Fruit fly (Drosophila melanogaster) whole organism, embryonic: ENCODE results near the gene Rpp14b.
A peak's percentile ranks its signal among the peaks of the same experiment; 100 is the strongest.

Experiments used
- CG10321 ChIP-seq: fragments of 200-800 bp; sonication (Bioruptor generic); IDR thresholded peaks from 2 replicates; pipeline ENCODE4 v1.3.6; 2022; ENCODE audit warnings: missing biosample characterization, missing genetic modification characterization
- CG10654 ChIP-seq: fragments of 200-800 bp; sonication (Bioruptor generic); optimal IDR thresholded peaks from 2 replicates; lab custom pipeline; 2016; ENCODE audit warnings: missing biosample characterization, missing genetic modification characterization
- CG11085 ChIP-seq: fragments of 200-800 bp; sonication (Bioruptor generic); IDR thresholded peaks from 2 replicates; pipeline ENCODE4 v1.3.6; 2022; ENCODE audit warnings: missing biosample characterization, missing genetic modification characterization
- CG11504 ChIP-seq: fragments of 200-800 bp; sonication (Bioruptor generic); optimal IDR thresholded peaks from 3 replicates; lab custom pipeline; 2019; ENCODE audit warnings: missing biosample characterization, mild to moderate bottlenecking, missing genetic modification characterization, moderate library complexity
- CG12942 ChIP-seq: fragments of 200-800 bp; sonication (Bioruptor generic); optimal IDR thresholded peaks from 3 replicates; lab custom pipeline; 2016; ENCODE audit warnings: missing biosample characterization, missing genetic modification characterization
- CG17829 ChIP-seq: fragments of 200-800 bp; optimal IDR thresholded peaks from 2 replicates; lab custom pipeline; 2019; ENCODE audit warnings: missing biosample characterization, mild to moderate bottlenecking, missing genetic modification characterization, moderate library complexity
- CG17912 ChIP-seq: fragments of 200-800 bp; sonication (Bioruptor generic); optimal IDR thresholded peaks from 2 replicates; lab custom pipeline; 2018; ENCODE audit warnings: missing biosample characterization, mild to moderate bottlenecking, missing genetic modification characterization
- CG18262 ChIP-seq: fragments of 200-800 bp; optimal IDR thresholded peaks from 3 replicates; lab custom pipeline; 2019; ENCODE audit warnings: missing biosample characterization, mild to moderate bottlenecking, missing genetic modification characterization, moderate library complexity
- CG18619 ChIP-seq: fragments of 200-800 bp; sonication (Bioruptor generic); optimal IDR thresholded peaks from 3 replicates; lab custom pipeline; 2017; ENCODE audit warnings: missing biosample characterization, mild to moderate bottlenecking, missing genetic modification characterization
- CG2120 ChIP-seq: fragments of 200-800 bp; sonication (Bioruptor generic); optimal IDR thresholded peaks from 3 replicates; lab custom pipeline; 2016; ENCODE audit warnings: missing biosample characterization, missing genetic modification characterization
- CG2889 ChIP-seq: fragments of 200-800 bp; sonication (Bioruptor generic); IDR thresholded peaks from 3 replicates; pipeline ENCODE4 v1.3.6; 2022; ENCODE audit warnings: missing biosample characterization, missing genetic modification characterization
- CG31388 ChIP-seq: fragments of 200-800 bp; sonication (Bioruptor generic); optimal IDR thresholded peaks from 2 replicates; lab custom pipeline; 2016; ENCODE audit warnings: missing biosample characterization, missing genetic modification characterization
- CG4404 ChIP-seq: fragments of 200-800 bp; sonication (Bioruptor generic); IDR thresholded peaks from 2 replicates; pipeline ENCODE4 v1.3.6; 2022; ENCODE audit warnings: missing biosample characterization, missing genetic modification characterization
- CG4424 ChIP-seq: fragments of 200-800 bp; sonication (Bioruptor generic); optimal IDR thresholded peaks from 3 replicates; lab custom pipeline; 2016; ENCODE audit warnings: missing biosample characterization, missing genetic modification characterization
- CG5953 ChIP-seq: fragments of 200-800 bp; sonication (Bioruptor generic); IDR thresholded peaks from 2 replicates; pipeline ENCODE4 v1.3.6; 2022; ENCODE audit warnings: missing biosample characterization, missing genetic modification characterization
- CG6272 ChIP-seq: fragments of 200-800 bp; sonication (Bioruptor generic); IDR thresholded peaks from 2 replicates; pipeline ENCODE4 v1.3.6; 2022; ENCODE audit warnings: missing biosample characterization, missing genetic modification characterization
- CG9727 ChIP-seq: fragments of 200-800 bp; sonication (Bioruptor generic); optimal IDR thresholded peaks from 3 replicates; lab custom pipeline; 2017; ENCODE audit warnings: missing biosample characterization, mild to moderate bottlenecking, missing genetic modification characterization
- CG9932 ChIP-seq: fragments of 200-800 bp; sonication (Bioruptor generic); IDR thresholded peaks from 2 replicates; pipeline ENCODE4 v1.3.6; 2022; ENCODE audit warnings: missing biosample characterization, missing genetic modification characterization
- CoRest ChIP-seq: fragments of 200-800 bp; sonication (Bioruptor generic); optimal IDR thresholded peaks from 3 replicates; lab custom pipeline; 2018; ENCODE audit warnings: missing biosample characterization, mild to moderate bottlenecking, missing genetic modification characterization, moderate library complexity
- Dad ChIP-seq: fragments of 200-800 bp; sonication (Bioruptor generic); optimal IDR thresholded peaks from 3 replicates; lab custom pipeline; 2016; ENCODE audit warnings: missing biosample characterization, missing genetic modification characterization
- Fer3 ChIP-seq: fragments of 200-800 bp; sonication (Bioruptor generic); optimal IDR thresholded peaks from 2 replicates; lab custom pipeline; 2018; ENCODE audit warnings: missing biosample characterization, mild to moderate bottlenecking, missing genetic modification characterization, moderate library complexity
- HHEX ChIP-seq: fragments of 200-800 bp; sonication (Bioruptor generic); optimal IDR thresholded peaks from 3 replicates; lab custom pipeline; 2017; ENCODE audit warnings: missing biosample characterization, mild to moderate bottlenecking, missing genetic modification characterization, missing genetic modification reagents
- Hmr ChIP-seq: fragments of 200-800 bp; sonication (Bioruptor generic); optimal IDR thresholded peaks from 3 replicates; lab custom pipeline; 2017; ENCODE audit warnings: mild to moderate bottlenecking, missing biosample characterization, missing genetic modification reagents, missing genetic modification characterization
- Hr78 ChIP-seq, 2 experiments: fragments of 200-800 bp in 1 of 2; fragments of >200 bp in 1 of 2; sonication (Bioruptor generic) in 1 of 2; optimal IDR thresholded peaks; 2 replicates each; lab custom pipeline; 2017 to 2019; ENCODE audit warnings: missing biosample characterization in 2 of 2, missing genetic modification characterization in 2 of 2, mild to moderate bottlenecking in 1 of 2, moderate library complexity in 1 of 2
- Lhr ChIP-seq: fragments of 200-800 bp; sonication (Bioruptor generic); optimal IDR thresholded peaks from 3 replicates; lab custom pipeline; 2017; ENCODE audit warnings: mild to moderate bottlenecking, missing biosample characterization, missing genetic modification reagents, missing genetic modification characterization
- Lim3 ChIP-seq: fragments of 200-800 bp; sonication (Bioruptor generic); IDR thresholded peaks from 2 replicates; pipeline ENCODE4 v1.3.6; 2022; ENCODE audit warnings: missing biosample characterization, missing genetic modification characterization
- Myb ChIP-seq: fragments of 200-800 bp; sonication (Bioruptor generic); optimal IDR thresholded peaks from 2 replicates; lab custom pipeline; 2016; ENCODE audit warnings: missing biosample characterization, missing genetic modification characterization
- Oaz ChIP-seq: fragments of 200-800 bp; sonication (Bioruptor generic); IDR thresholded peaks from 2 replicates; pipeline ENCODE4 v1.3.6; 2022; ENCODE audit warnings: missing biosample characterization, missing genetic modification characterization
- Rx ChIP-seq: fragments of 200-800 bp; sonication (Bioruptor generic); IDR thresholded peaks from 2 replicates; pipeline ENCODE4 v1.3.6; 2022; ENCODE audit warnings: missing biosample characterization, missing genetic modification characterization
- abd-A ChIP-seq: fragments of 200-800 bp; sonication (Bioruptor generic); optimal IDR thresholded peaks from 3 replicates; lab custom pipeline; 2019; ENCODE audit warnings: missing biosample characterization, mild to moderate bottlenecking, missing genetic modification characterization, moderate library complexity
- bsh ChIP-seq, 2 experiments: fragments of 200-800 bp; sonication (Bioruptor generic); optimal IDR thresholded peaks; 2 replicates each; lab custom pipeline; 2017 to 2018; ENCODE audit warnings: mild to moderate bottlenecking in 2 of 2, missing biosample characterization in 2 of 2, missing genetic modification characterization in 2 of 2, moderate library complexity in 1 of 2
- cas ChIP-seq: fragments of 200-800 bp; sonication (Bioruptor generic); IDR thresholded peaks from 2 replicates; pipeline ENCODE4 v1.3.6; 2022; ENCODE audit warnings: missing biosample characterization, missing genetic modification characterization
- ci ChIP-seq: fragments of 200-800 bp; sonication (Bioruptor generic); IDR thresholded peaks from 3 replicates; pipeline ENCODE4 v1.3.6; 2022; ENCODE audit warnings: missing biosample characterization, missing genetic modification characterization
- dan ChIP-seq: fragments of 200-800 bp; sonication (Bioruptor generic); IDR thresholded peaks from 2 replicates; pipeline ENCODE4 v1.3.6; 2022; ENCODE audit warnings: missing biosample characterization, missing genetic modification characterization
- danr ChIP-seq: fragments of 200-800 bp; sonication (Bioruptor generic); IDR thresholded peaks from 2 replicates; pipeline ENCODE4 v1.3.6; 2022; ENCODE audit warnings: missing biosample characterization, missing genetic modification characterization
- eve ChIP-seq, 2 experiments: fragments of >200 bp; optimal IDR thresholded peaks; 2 replicates each; lab custom pipeline; 2017; ENCODE audit warnings: missing biosample characterization in 2 of 2, missing genetic modification characterization in 2 of 2
- ham ChIP-seq: fragments of 200-800 bp; sonication (Bioruptor generic); IDR thresholded peaks from 2 replicates; pipeline ENCODE4 v1.3.6; 2022; ENCODE audit warnings: missing biosample characterization, missing genetic modification characterization
- jing ChIP-seq: fragments of 200-800 bp; sonication (Bioruptor generic); optimal IDR thresholded peaks from 2 replicates; lab custom pipeline; 2018; ENCODE audit warnings: missing biosample characterization, mild to moderate bottlenecking, missing genetic modification characterization
- lilli ChIP-seq: fragments of 200-800 bp; sonication (Bioruptor generic); optimal IDR thresholded peaks from 3 replicates; lab custom pipeline; 2016; ENCODE audit warnings: missing biosample characterization, missing genetic modification characterization
- mld ChIP-seq: fragments of 200-800 bp; sonication (Bioruptor generic); IDR thresholded peaks from 3 replicates; pipeline ENCODE4 v1.3.6; 2022; ENCODE audit warnings: missing biosample characterization, missing genetic modification characterization; ENCODE audit not compliant: partially characterized antibody
- nerfin-1 ChIP-seq: fragments of 200-800 bp; sonication (Bioruptor generic); optimal IDR thresholded peaks from 3 replicates; lab custom pipeline; 2019; ENCODE audit warnings: missing biosample characterization, mild to moderate bottlenecking, missing genetic modification characterization, moderate library complexity
- oc ChIP-seq: fragments of 200-800 bp; sonication (Bioruptor generic); optimal IDR thresholded peaks from 2 replicates; lab custom pipeline; 2018; ENCODE audit warnings: missing biosample characterization, mild to moderate bottlenecking, missing genetic modification characterization, moderate library complexity
- otp ChIP-seq: fragments of 200-800 bp; sonication (Bioruptor generic); IDR thresholded peaks from 3 replicates; pipeline ENCODE4, ENCODE4 v1.3.6; 2022; ENCODE audit warnings: missing biosample characterization, missing genetic modification characterization
- salm ChIP-seq: fragments of 200-800 bp; sonication (Bioruptor generic); optimal IDR thresholded peaks from 2 replicates; lab custom pipeline; 2018; ENCODE audit warnings: missing biosample characterization, mild to moderate bottlenecking, missing genetic modification characterization
- sisA ChIP-seq: fragments of 200-800 bp; sonication (Bioruptor generic); IDR thresholded peaks from 2 replicates; pipeline ENCODE4 v1.3.6; 2022; ENCODE audit warnings: missing biosample characterization, missing genetic modification characterization
- slbo ChIP-seq: fragments of 200-800 bp; sonication (Bioruptor generic); IDR thresholded peaks from 2 replicates; pipeline ENCODE4 v1.3.6; 2022; ENCODE audit warnings: missing biosample characterization, missing genetic modification characterization
- stc ChIP-seq: fragments of 200-800 bp; sonication (Bioruptor generic); IDR thresholded peaks from 2 replicates; pipeline ENCODE4 v1.3.6; 2022; ENCODE audit warnings: missing biosample characterization, missing genetic modification characterization
- tup ChIP-seq: fragments of 200-800 bp; sonication (Bioruptor generic); optimal IDR thresholded peaks from 2 replicates; lab custom pipeline; 2016; ENCODE audit warnings: missing biosample characterization, mild to moderate bottlenecking, missing genetic modification characterization, moderate library complexity
- vfl ChIP-seq: fragments of 200-800 bp; sonication (Bioruptor generic); optimal IDR thresholded peaks from 2 replicates; lab custom pipeline; 2016; ENCODE audit warnings: missing biosample characterization, missing genetic modification characterization
- wor ChIP-seq: fragments of 200-800 bp; sonication (Bioruptor generic); IDR thresholded peaks from 2 replicates; pipeline ENCODE4 v1.3.6; 2022; ENCODE audit warnings: missing biosample characterization, missing genetic modification characterization
- zen2 ChIP-seq: fragments of 200-800 bp; sonication (Bioruptor generic); IDR thresholded peaks from 3 replicates; pipeline ENCODE4 v1.3.6; 2022; ENCODE audit warnings: missing biosample characterization, missing genetic modification characterization; ENCODE audit not compliant: partially characterized antibody

Rpp14b gene

dm6 chr3R:30092700-30093044 lies 36.9 kb downstream of the Rpp14b start (continued):
- TF ChIP-seq vfl (GFP tag; lab: Kevin White, UChicago) (peak; percentile 92), CG6272 (GFP tag; lab: Robert Waterston, UW) (peak; percentile 74), wor (peak; percentile 80; the same call in 1 of the 2 replicates), CG11085 (GFP tag; lab: Robert Waterston, UW) (peak; percentile 83), oc (tag; lab: Kevin White, UChicago) (peak; percentile 82)

- TF ChIP-seq CG4404 (GFP tag; lab: Robert Waterston, UW) (no peak), slbo (GFP tag; lab: Robert Waterston, UW) (no peak), CG11504 (tag; lab: Kevin White, UChicago) (no peak), CG5953 (GFP tag; lab: Robert Waterston, UW) (no peak), danr (no peak), salm (no peak), CG2889 (GFP tag; lab: Robert Waterston, UW) (no peak), tup (GFP tag; lab: Kevin White, UChicago) (no peak), Hmr (no peak), jing (GFP tag; lab: Kevin White, UChicago) (no peak), bsh (GFP tag; optimal IDR thresholded peaks at IDR 0.05; lab: Kevin White, UChicago) (no peak), Myb (GFP tag; lab: Kevin White, UChicago) (no peak), ham (GFP tag; lab: Robert Waterston, UW) (no peak), abd-A (tag; lab: Kevin White, UChicago) (no peak), dan (no peak), CG31388 (GFP tag; lab: Kevin White, UChicago) (no peak), Lim3 (GFP tag; lab: Robert Waterston, UW) (no peak), CG17912 (GFP tag; lab: Kevin White, UChicago) (no peak), Dad (GFP tag; lab: Kevin White, UChicago) (no peak), CG18619 (GFP tag; lab: Kevin White, UChicago) (no peak)
Observed at dm6 chr3R:30095381-30095780, 39.6 kb downstream of the Rpp14b start.

dm6 chr3R:30095855-30096254 lies 40.1 kb downstream of the Rpp14b start:
- peak; percentile 59; the same call in 1 of the 3 replicates for TF ChIP-seq ci
- no peak for TF ChIP-seq CG10321
- peak; percentile 39 for TF ChIP-seq sisA (GFP tag; lab: Robert Waterston, UW)
- TF ChIP-seq otp = no peak
- TF ChIP-seq stc (GFP tag; lab: Robert Waterston, UW) = no peak
- no peak for TF ChIP-seq cas (GFP tag; lab: Robert Waterston, UW)
- TF ChIP-seq HHEX = no peak
- TF ChIP-seq CG17829 (tag; lab: Kevin White, UChicago) = no peak
- TF ChIP-seq CG9727 (GFP tag; lab: Kevin White, UChicago) = no peak
- peak; percentile 45 for TF ChIP-seq CG9932
- no peak for TF ChIP-seq Oaz (GFP tag; lab: Robert Waterston, UW)
- no peak for TF ChIP-seq CG10654 (GFP tag; lab: Kevin White, UChicago)
- no peak for TF ChIP-seq mld (GFP tag; lab: Robert Waterston, UW)
- TF ChIP-seq CoRest (tag; lab: Kevin White, UChicago) = no peak
- peak; percentile 40; the same call in 1 of the 2 replicates for TF ChIP-seq Rx
- peak; percentile 24 for TF ChIP-seq lilli
- TF ChIP-seq nerfin-1 (tag; lab: Kevin White, UChicago) = no peak
- peak; percentile 40 for TF ChIP-seq CG2120 (GFP tag; lab: Kevin White, UChicago)
- no peak for TF ChIP-seq CG4424 (GFP tag; lab: Kevin White, UChicago)
- TF ChIP-seq zen2 = no peak
- no peak for TF ChIP-seq Hr78 (GFP tag; optimal IDR thresholded peaks at IDR 0.05; lab: Kevin White, UChicago)
- TF ChIP-seq Fer3 = no peak
- no peak for TF ChIP-seq eve (GFP tag; optimal IDR thresholded peaks at IDR 0.05; lab: Kevin White, UChicago)
- TF ChIP-seq Lhr (GFP tag; lab: Kevin White, UChicago) = no peak
- TF ChIP-seq CG18262 (tag; lab: Kevin White, UChicago) = no peak
- TF ChIP-seq CG12942 (GFP tag; lab: Kevin White, UChicago) = no peak
